Worm (Caenorhabditis elegans): ENCODE data around the gene ttr-28.

Gene ttr-28

DNA sequence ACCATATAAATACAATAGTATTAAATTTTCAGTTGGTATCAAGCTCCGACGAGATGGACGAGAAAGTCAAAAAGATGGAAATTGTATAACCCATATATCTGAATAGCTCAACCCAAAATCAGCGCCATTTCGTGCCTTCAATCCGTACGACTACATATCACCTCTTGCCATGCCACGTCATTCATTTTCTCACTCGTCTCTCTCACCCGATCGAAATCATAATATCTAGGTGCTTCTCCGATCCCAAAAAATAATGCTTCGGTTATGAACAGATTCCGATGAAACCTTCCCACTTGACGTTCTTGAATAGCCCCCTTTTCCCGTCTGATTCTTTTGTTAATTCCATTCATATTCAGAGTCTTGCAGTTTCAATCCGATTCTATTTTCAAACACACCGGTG is 23.6 kb downstream of the ttr-28 start:
- no peak for TF ChIP-seq nhr-77 (tag; optimal IDR thresholded peaks at IDR 0.05)
- no peak for TF ChIP-seq fos-1 (tag; optimal IDR thresholded peaks at IDR 0.05)
- TF ChIP-seq Y55F3AM.14 (GFP tag; optimal IDR thresholded peaks at IDR 0.05), result no peak
- no peak for TF ChIP-seq unc-62 (GFP tag; optimal IDR thresholded peaks at IDR 0.05)
- no peak for TF ChIP-seq ZK546.5 (tag; optimal IDR thresholded peaks at IDR 0.05)
- no peak for TF ChIP-seq sma-9 (GFP tag; optimal IDR thresholded peaks at IDR 0.05)
- no peak for TF ChIP-seq sma-9 (tag; optimal IDR thresholded peaks at IDR 0.05)
- no peak for TF ChIP-seq mbf-1 (tag; optimal IDR thresholded peaks at IDR 0.05)
- no peak for TF ChIP-seq sem-4 (tag; optimal IDR thresholded peaks at IDR 0.05)

DNA sequence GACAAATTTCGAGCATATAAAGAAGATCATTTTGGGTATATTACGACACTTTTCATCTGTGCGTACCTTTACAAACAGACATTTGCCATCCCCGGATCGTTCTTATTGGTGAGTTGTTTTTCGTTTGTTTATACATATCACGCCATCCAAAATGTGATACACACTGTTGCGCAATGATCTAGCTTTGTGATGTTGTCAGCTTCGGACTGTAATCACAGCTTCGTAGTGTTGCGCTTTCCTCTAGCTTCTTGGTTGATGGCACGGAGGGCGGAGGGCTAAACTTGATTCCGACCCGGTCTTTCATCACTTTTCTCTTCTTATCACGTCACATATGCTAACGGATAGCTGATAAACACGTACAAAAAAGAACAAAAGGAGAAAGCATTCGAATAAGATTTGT is 25.6 kb downstream of the ttr-28 start:
- peak; percentile 14 for TF ChIP-seq nhr-21 (tag; optimal IDR thresholded peaks at IDR 0.05)
- no peak for TF ChIP-seq nhr-23 (tag; optimal IDR thresholded peaks at IDR 0.05)

DNA sequence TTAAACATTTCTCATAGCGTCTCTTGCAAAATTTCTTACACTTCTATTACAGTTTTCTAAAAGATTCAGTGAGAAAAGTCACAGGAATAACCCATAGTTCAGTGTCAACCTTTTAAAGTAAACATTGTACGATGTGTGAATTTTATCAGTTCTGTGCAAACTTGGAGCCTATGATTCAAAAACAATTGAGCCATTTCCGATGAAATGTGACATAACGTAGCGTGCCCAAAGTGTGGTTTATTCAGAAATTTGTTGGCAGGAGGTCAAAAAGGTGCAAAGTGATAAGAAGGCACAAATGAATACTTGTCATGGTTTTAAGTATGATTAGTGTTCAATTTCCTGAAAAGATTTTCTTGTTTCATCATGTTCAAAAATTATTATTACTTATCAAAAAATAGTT is 27.4 kb downstream of the ttr-28 start:
- TF ChIP-seq snpc-4 (tag; optimal IDR thresholded peaks at IDR 0.05) (no peak), fos-1 (tag; optimal IDR thresholded peaks at IDR 0.05) (peak; percentile 28)

DNA sequence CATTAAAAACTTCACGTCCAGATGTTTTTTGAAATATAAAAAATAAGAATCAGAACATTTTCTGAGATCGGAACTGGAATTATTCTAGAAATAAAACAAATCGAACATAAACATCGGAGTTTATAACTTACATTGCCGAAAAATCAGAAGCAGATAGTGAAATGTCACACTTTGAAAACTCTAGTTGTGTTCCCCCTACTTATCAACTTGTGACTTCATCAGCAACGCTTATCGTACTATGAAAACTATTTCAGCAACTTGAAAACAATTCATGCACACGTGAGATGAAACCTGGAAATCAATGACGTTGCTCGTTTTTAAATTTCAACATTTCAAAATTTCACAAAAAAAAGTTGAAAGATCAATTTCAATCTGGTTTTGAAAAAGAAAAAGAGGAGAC is 28.3 kb downstream of the ttr-28 start:
- TF ChIP-seq nhr-21 (tag; optimal IDR thresholded peaks at IDR 0.05) (no peak), nhr-129 (tag; optimal IDR thresholded peaks at IDR 0.05) (no peak), mdl-1 (tag; optimal IDR thresholded peaks at IDR 0.05) (no peak), sma-9 (GFP tag; optimal IDR thresholded peaks at IDR 0.05) (peak; percentile 58), sma-9 (tag; optimal IDR thresholded peaks at IDR 0.05) (no peak), skn-1 (tag; optimal IDR thresholded peaks at IDR 0.05) (no peak), elt-1 (tag; optimal IDR thresholded peaks at IDR 0.05) (no peak), nhr-6 (tag; optimal IDR thresholded peaks at IDR 0.05) (no peak), lin-13 (GFP tag; optimal IDR thresholded peaks at IDR 0.05) (no peak), lin-11 (tag; optimal IDR thresholded peaks at IDR 0.05) (no peak), ztf-11 (tag; optimal IDR thresholded peaks at IDR 0.05) (no peak), crh-2 (tag; optimal IDR thresholded peaks at IDR 0.05) (peak; percentile 20), unc-55 (GFP tag; optimal IDR thresholded peaks at IDR 0.05) (no peak), unc-62 (GFP tag; optimal IDR thresholded peaks at IDR 0.05) (no peak), nhr-237 (tag; optimal IDR thresholded peaks at IDR 0.05) (no peak), peb-1 (tag; optimal IDR thresholded peaks at IDR 0.05) (no peak), dmd-4 (tag; optimal IDR thresholded peaks at IDR 0.05) (no peak), F13H6.1 (tag; optimal IDR thresholded peaks at IDR 0.05) (no peak), sem-4 (tag; optimal IDR thresholded peaks at IDR 0.05) (no peak), fos-1 (tag; optimal IDR thresholded peaks at IDR 0.05) (peak; percentile 48), ama-1 (optimal IDR thresholded peaks at IDR 0.05) (no peak), alr-1 (tag; optimal IDR thresholded peaks at IDR 0.05) (no peak), elt-3 (tag; optimal IDR thresholded peaks at IDR 0.05) (no peak), zag-1 (tag; optimal IDR thresholded peaks at IDR 0.05) (no peak), unc-39 (tag; optimal IDR thresholded peaks at IDR 0.05) (no peak), egl-27 (tag; optimal IDR thresholded peaks at IDR 0.05) (no peak)

DNA sequence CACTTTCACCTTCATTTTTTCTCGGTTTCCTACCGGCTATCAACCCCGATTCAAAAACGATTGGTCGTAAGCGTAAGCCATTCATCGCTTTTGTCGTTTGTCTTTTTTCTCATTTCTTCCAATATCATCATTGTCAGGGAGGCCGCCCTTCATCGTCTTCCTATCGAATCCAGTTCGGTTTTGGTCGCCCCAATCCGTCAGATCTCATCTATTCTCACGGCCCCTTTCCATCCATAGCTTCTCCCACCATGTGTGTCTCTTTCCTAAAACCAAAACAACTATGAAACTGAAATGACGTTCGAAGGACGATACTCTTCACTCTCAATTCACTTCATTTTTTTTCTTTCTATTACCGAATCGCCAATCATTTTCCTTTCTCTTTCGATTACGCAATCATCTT is 29.1 kb downstream of the ttr-28 start:
- peak; percentile 4 for TF ChIP-seq blmp-1 (tag; optimal IDR thresholded peaks at IDR 0.05; ENCODE audit: insufficient read depth)
- no peak for TF ChIP-seq nhr-6 (tag; optimal IDR thresholded peaks at IDR 0.05)

DNA sequence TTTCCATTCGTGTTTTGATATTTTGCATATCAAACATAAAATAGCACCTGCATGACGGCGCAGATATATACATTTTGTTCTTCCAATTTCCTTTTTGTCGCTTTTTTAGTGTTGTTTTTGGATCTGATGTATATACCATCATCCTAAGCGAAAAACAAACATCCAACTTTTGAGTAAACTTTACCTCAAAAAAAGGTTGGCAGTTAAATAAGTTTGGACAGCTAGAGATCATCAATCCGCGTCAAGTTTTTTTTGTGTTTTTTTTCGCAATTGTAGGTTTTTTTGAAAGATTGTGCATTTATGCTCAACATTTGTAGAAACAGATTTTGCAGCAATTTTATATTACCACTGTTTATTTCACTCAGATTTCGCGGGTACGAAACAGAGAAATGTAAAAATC is 33.2 kb downstream of the ttr-28 start, which contains the start of gene bus-19:
bus-19 (plus strand) TSS at position 301 of the 400 bp plus-strand sequence.
- no peak for TF ChIP-seq mab-5 (tag; optimal IDR thresholded peaks at IDR 0.05)
- no peak for TF ChIP-seq dmd-4 (tag; optimal IDR thresholded peaks at IDR 0.05)
- TF ChIP-seq unc-55 (GFP tag; optimal IDR thresholded peaks at IDR 0.05), result no peak
- TF ChIP-seq elt-3 (tag; optimal IDR thresholded peaks at IDR 0.05), result no peak
- no peak for TF ChIP-seq mdl-1 (tag; optimal IDR thresholded peaks at IDR 0.05)
- TF ChIP-seq mbf-1 (tag; optimal IDR thresholded peaks at IDR 0.05), result no peak
- no peak for TF ChIP-seq elt-1 (tag; optimal IDR thresholded peaks at IDR 0.05)
- no peak for TF ChIP-seq unc-39 (tag; optimal IDR thresholded peaks at IDR 0.05)
- TF ChIP-seq alr-1 (tag; optimal IDR thresholded peaks at IDR 0.05), result no peak
- no peak for TF ChIP-seq ceh-82 (tag; optimal IDR thresholded peaks at IDR 0.05)
- no peak for TF ChIP-seq ceh-16 (tag; optimal IDR thresholded peaks at IDR 0.05)
- TF ChIP-seq gmeb-1 (tag; optimal IDR thresholded peaks at IDR 0.05), result no peak
- no peak for TF ChIP-seq aly-2 (tag; optimal IDR thresholded peaks at IDR 0.05)
- no peak for TF ChIP-seq ztf-11 (tag; optimal IDR thresholded peaks at IDR 0.05)

All from whole organism, L2 larva.